Fruit fly (Drosophila melanogaster): Measurements from ENCODE around the gene ND-B14.5A.
A peak's percentile ranks its signal among the peaks of the same experiment; 100 is the strongest.

The ND-B14.5A gene

dm6 chrX:2184563-2184962 lies 12.2 kb downstream of the ND-B14.5A start, which contains the start of the genes Nmd3 and CG17776 (continued):
- no peak for TF ChIP-seq Awh (GFP tag; IDR thresholded peaks at IDR 0.05)
- TF ChIP-seq CG11085 (GFP tag; IDR thresholded peaks at IDR 0.05) = no peak
- no peak for TF ChIP-seq ro (GFP tag; IDR thresholded peaks at IDR 0.05)
- no peak for TF ChIP-seq CG18764 (GFP tag; optimal IDR thresholded peaks at IDR 0.05)
- TF ChIP-seq Mad (GFP tag; optimal IDR thresholded peaks at IDR 0.05) = no peak
- no peak for TF ChIP-seq CG3838 (GFP tag; optimal IDR thresholded peaks at IDR 0.05)
- no peak for TF ChIP-seq Pdp1 (GFP tag; optimal IDR thresholded peaks at IDR 0.05)
- TF ChIP-seq bowl (GFP tag; IDR thresholded peaks at IDR 0.05) = no peak
- peak; percentile 5 for TF ChIP-seq CG13424 (tag; optimal IDR thresholded peaks at IDR 0.05)
- no peak for TF ChIP-seq croc (GFP tag; conservative IDR thresholded peaks at IDR 0.05)
- no peak for TF ChIP-seq CG15269 (tag; optimal IDR thresholded peaks at IDR 0.05)
- no peak for TF ChIP-seq H15 (GFP tag; IDR thresholded peaks at IDR 0.05)
- TF ChIP-seq CG6254 (GFP tag; optimal IDR thresholded peaks at IDR 0.05) = peak; percentile 40
- no peak for TF ChIP-seq CG7271 (tag; optimal IDR thresholded peaks at IDR 0.05)
- TF ChIP-seq Hr78 (GFP tag; optimal IDR thresholded peaks at IDR 0.05) = no peak
- TF ChIP-seq CG15073 (GFP tag; optimal IDR thresholded peaks at IDR 0.05) = no peak
- no peak for TF ChIP-seq vfl (GFP tag; optimal IDR thresholded peaks at IDR 0.05)
- no peak for TF ChIP-seq prd (optimal IDR thresholded peaks at IDR 0.05)
- TF ChIP-seq prd (GFP tag; IDR thresholded peaks at IDR 0.05) = no peak
- peak; percentile 17 for TF ChIP-seq CG10267 (tag; optimal IDR thresholded peaks at IDR 0.05)
- TF ChIP-seq CG12104 (GFP tag; optimal IDR thresholded peaks at IDR 0.05) = no peak
- 0 out of 3 replicates have a peak, but pooled peaks have one; percentile 12 for TF ChIP-seq CG7963 (GFP tag; IDR thresholded peaks at IDR 0.05; ENCODE audit: partially characterized antibody)
- no peak for TF ChIP-seq crol (GFP tag; IDR thresholded peaks at IDR 0.05)
- no peak for TF ChIP-seq CG3407 (GFP tag; optimal IDR thresholded peaks at IDR 0.05)
- no peak for TF ChIP-seq Atf-2 (GFP tag; optimal IDR thresholded peaks at IDR 0.05)
- peak; percentile 3 for TF ChIP-seq cg (GFP tag; optimal IDR thresholded peaks at IDR 0.05)
- no peak for TF ChIP-seq PHDP (tag; optimal IDR thresholded peaks at IDR 0.05)
- TF ChIP-seq Sox102F (GFP tag; optimal IDR thresholded peaks at IDR 0.05) = no peak
- TF ChIP-seq Fer1 (GFP tag; optimal IDR thresholded peaks at IDR 0.05) = peak; percentile 49
- TF ChIP-seq CG3065 (GFP tag; optimal IDR thresholded peaks at IDR 0.05) = no peak
- TF ChIP-seq nau (GFP tag; optimal IDR thresholded peaks at IDR 0.05) = no peak
- TF ChIP-seq tll (GFP tag; optimal IDR thresholded peaks at IDR 0.05) = no peak
- TF ChIP-seq CG30020 (tag; optimal IDR thresholded peaks at IDR 0.05) = peak; percentile 8
- peak; percentile 33 for TF ChIP-seq CG12659 (GFP tag; optimal IDR thresholded peaks at IDR 0.05)
- peak; percentile 20 to 85 for TF ChIP-seq crp (GFP tag; optimal IDR thresholded peaks at IDR 0.05)
- TF ChIP-seq cato (GFP tag; optimal IDR thresholded peaks at IDR 0.05; ENCODE audit: borderline replicate concordance) = no peak
- TF ChIP-seq HLHmδ (GFP tag; optimal IDR thresholded peaks at IDR 0.05) = no peak
- TF ChIP-seq CG8388 (GFP tag; optimal IDR thresholded peaks at IDR 0.05) = no peak
- TF ChIP-seq CG3726 (GFP tag; IDR thresholded peaks at IDR 0.05) = no peak
- TF ChIP-seq CG6683 (GFP tag; optimal IDR thresholded peaks at IDR 0.05) = no peak
- TF ChIP-seq tup (GFP tag; optimal IDR thresholded peaks at IDR 0.05) = no peak
- no peak for TF ChIP-seq Rfx (GFP tag; IDR thresholded peaks at IDR 0.05)
- TF ChIP-seq CG5953 (GFP tag; IDR thresholded peaks at IDR 0.05) = no peak
- no peak for TF ChIP-seq Lhr (GFP tag; optimal IDR thresholded peaks at IDR 0.05)
- TF ChIP-seq org-1 (GFP tag; optimal IDR thresholded peaks at IDR 0.05) = no peak
- TF ChIP-seq otp (GFP tag; IDR thresholded peaks at IDR 0.05) = no peak
- no peak for TF ChIP-seq CG9876 (GFP tag; optimal IDR thresholded peaks at IDR 0.05)
- no peak for TF ChIP-seq Xrp1 (GFP tag; IDR thresholded peaks at IDR 0.05)
- no peak for TF ChIP-seq CG7745 (tag; optimal IDR thresholded peaks at IDR 0.05)
- no peak for TF ChIP-seq CG10274 (GFP tag; optimal IDR thresholded peaks at IDR 0.05)
- TF ChIP-seq CG43689 (GFP tag; IDR thresholded peaks at IDR 0.05) = no peak
